Fruit fly (Drosophila melanogaster): ENCODE data around the gene mtSSB.
A peak's percentile ranks its signal among the peaks of the same experiment; 100 is the strongest.

DNA sequence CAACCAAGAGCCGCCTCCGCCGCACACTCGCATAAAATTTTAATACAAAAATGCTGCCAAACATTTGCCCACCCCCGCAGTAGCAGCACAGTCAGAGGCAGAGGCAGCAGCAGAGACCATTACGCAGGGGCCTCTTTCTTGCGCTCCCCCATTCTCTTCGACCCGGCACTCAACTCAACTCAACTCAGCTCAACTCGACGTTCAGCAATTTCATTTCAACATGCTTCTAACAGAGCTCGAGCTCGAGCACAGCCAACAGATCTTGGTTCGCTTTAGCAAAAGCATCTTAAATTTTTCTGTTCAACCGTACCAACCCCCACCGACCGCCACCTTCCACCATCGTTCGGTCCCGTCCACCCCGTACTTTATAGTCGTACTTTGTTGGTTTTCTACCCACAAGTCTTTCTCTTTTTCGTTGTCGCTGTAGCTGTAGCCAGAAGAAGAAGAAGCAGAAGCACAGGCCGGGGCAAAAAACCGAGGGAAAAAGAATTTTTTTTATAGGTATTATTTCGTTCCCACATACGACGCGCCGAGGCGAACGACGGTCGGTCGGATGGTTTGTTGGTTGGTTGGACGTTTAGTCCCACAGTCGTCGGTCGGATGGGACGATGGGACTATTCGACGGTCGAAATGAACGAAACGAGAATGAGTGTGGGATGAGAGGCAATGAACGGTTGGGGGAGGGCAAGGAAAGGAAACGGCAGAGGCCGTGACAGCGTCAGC lies 30.3 kb upstream of the mtSSB start:
- TF ChIP-seq EcR (GFP tag; optimal IDR thresholded peaks at IDR 0.05) = peak in 1 of 2 experiments; percentile 86
- TF ChIP-seq Dll (optimal IDR thresholded peaks at IDR 0.05) = peak; percentile 56
- no peak for TF ChIP-seq pan (optimal IDR thresholded peaks at IDR 0.05)
- no peak for TF ChIP-seq usp (GFP tag; optimal IDR thresholded peaks at IDR 0.05)
- no peak for TF ChIP-seq psq (optimal IDR thresholded peaks at IDR 0.05)

Data from whole organism.